Worm (Caenorhabditis elegans) whole organism, midembryonic: Measurements from ENCODE around the gene arrd-16.

Experiments used
- T22C8.4 ChIP-seq: fragments of 200-800 bp; sonication (Bioruptor generic); IDR thresholded peaks from 2 replicates; pipeline ENCODE4 v1.3.6; 2022; ENCODE audit warnings: missing genetic modification characterization, missing compliant biosample characterization
- cog-1 ChIP-seq: sonication (generic microtip); optimal IDR thresholded peaks from 2 replicates; lab custom pipeline; 2016; ENCODE audit warnings: missing genetic modification characterization, missing compliant biosample characterization
- flt-1 ChIP-seq: fragments of 200-800 bp; sonication (Bioruptor generic); IDR thresholded peaks from 2 replicates; pipeline ENCODE4 v1.3.6; 2022; ENCODE audit warnings: missing genetic modification characterization, missing compliant biosample characterization
- klf-2 ChIP-seq: fragments of 200-800 bp; sonication (Bioruptor generic); conservative IDR thresholded peaks from 2 replicates; pipeline ENCODE4 v1.3.6; 2022; ENCODE audit warnings: missing genetic modification reagents, missing genetic modification characterization, missing compliant biosample characterization
- med-1 ChIP-seq: sonication (generic microtip); optimal IDR thresholded peaks from 2 replicates; lab custom pipeline; 2017; ENCODE audit warnings: missing genetic modification characterization, mild to moderate bottlenecking, missing compliant biosample characterization, antibody characterized with exemption, missing genetic modification reagents; ENCODE audit not compliant: insufficient read depth
- ref-1 ChIP-seq: fragments of 200-800 bp; sonication (Bioruptor generic); conservative IDR thresholded peaks from 2 replicates; pipeline ENCODE4 v1.3.6; 2022; ENCODE audit warnings: missing genetic modification reagents, missing genetic modification characterization, missing compliant biosample characterization
- tab-1 ChIP-seq: fragments of 200-800 bp; sonication (Bioruptor generic); IDR thresholded peaks from 2 replicates; pipeline ENCODE4 v1.3.6; 2022; ENCODE audit warnings: missing genetic modification characterization, missing compliant biosample characterization
- ztf-23 ChIP-seq: fragments of 200-800 bp; sonication (Bioruptor generic); IDR thresholded peaks from 2 replicates; pipeline ENCODE4 v1.3.6; 2022; ENCODE audit warnings: missing genetic modification reagents, missing genetic modification characterization, missing compliant biosample characterization
- ztf-29 ChIP-seq: fragments of 200-800 bp; sonication (Bioruptor generic); IDR thresholded peaks from 2 replicates; pipeline ENCODE4 v1.3.6; 2022; ENCODE audit warnings: missing genetic modification reagents, missing genetic modification characterization, missing compliant biosample characterization

ce11 chrIII:12455651-12456420, 28.7 kb upstream of the arrd-16 start:
- TF ChIP-seq flt-1 (GFP tag; lab: Robert Waterston, UW): no peak
- TF ChIP-seq T22C8.4 (GFP tag; lab: Robert Waterston, UW): no peak
- TF ChIP-seq tab-1 (GFP tag; lab: Robert Waterston, UW): no peak
- no peak for TF ChIP-seq ref-1 (GFP tag; lab: Robert Waterston, UW)
- TF ChIP-seq klf-2 (GFP tag; lab: Robert Waterston, UW): no peak
- TF ChIP-seq cog-1 (tag; lab: Kevin White, UChicago): no peak
- TF ChIP-seq med-1: no peak
- TF ChIP-seq ztf-29 (GFP tag; lab: Robert Waterston, UW): no peak
- TF ChIP-seq ztf-23: no peak
